Fruit fly (Drosophila melanogaster): Measurements from ENCODE around the gene CG12290.
A peak's percentile ranks its signal among the peaks of the same experiment; 100 is the strongest.

Gene CG12290

DNA sequence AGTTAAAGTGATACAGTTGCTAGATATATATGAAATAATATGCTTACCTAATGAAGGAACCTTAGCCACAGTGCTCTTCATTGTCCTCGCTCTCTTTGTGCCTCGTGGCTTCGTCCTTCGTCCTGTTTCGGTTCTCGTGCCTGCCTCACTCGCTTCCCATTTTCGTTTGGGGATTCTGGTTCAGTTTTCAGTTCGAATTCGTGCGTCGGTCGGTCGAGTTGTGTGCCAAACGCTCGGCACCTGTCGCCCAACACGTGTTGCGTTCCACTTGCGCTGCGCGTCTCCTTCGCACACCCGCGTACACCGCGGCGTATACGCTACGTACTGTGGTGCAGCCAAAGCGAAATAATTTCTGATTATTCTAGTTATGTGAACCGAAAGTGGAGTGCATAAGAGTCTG is 32.4 kb downstream of the CG12290 start, which contains the start of gene CG6154:
Gene CG6154 (plus strand): TSS at position 185 of the 400 bp plus-strand sequence.
- TF ChIP-seq HLH106 (tag; optimal IDR thresholded peaks at IDR 0.05): no peak
- no peak for TF ChIP-seq Jra (GFP tag; optimal IDR thresholded peaks at IDR 0.05)
- no peak for TF ChIP-seq N (GFP tag; optimal IDR thresholded peaks at IDR 0.05)
- TF ChIP-seq rgr (GFP tag; optimal IDR thresholded peaks at IDR 0.05): no peak
- TF ChIP-seq CrebA (GFP tag; optimal IDR thresholded peaks at IDR 0.05; ENCODE audit: borderline replicate concordance): no peak
- TF ChIP-seq psq (GFP tag; optimal IDR thresholded peaks at IDR 0.05): no peak
- TF ChIP-seq Dif (GFP tag; optimal IDR thresholded peaks at IDR 0.05; ENCODE audit: partially characterized antibody): no peak
- TF ChIP-seq Hr78 (GFP tag; optimal IDR thresholded peaks at IDR 0.05): no peak
- no peak for TF ChIP-seq OdsH (GFP tag; optimal IDR thresholded peaks at IDR 0.05)
- TF ChIP-seq dsf (GFP tag; optimal IDR thresholded peaks at IDR 0.05; ENCODE audit: borderline replicate concordance): no peak
- TF ChIP-seq GATAd (GFP tag; optimal IDR thresholded peaks at IDR 0.05): no peak
- TF ChIP-seq Myc (optimal IDR thresholded peaks at IDR 0.05): no peak
- no peak for TF ChIP-seq br (GFP tag; optimal IDR thresholded peaks at IDR 0.05)

DNA sequence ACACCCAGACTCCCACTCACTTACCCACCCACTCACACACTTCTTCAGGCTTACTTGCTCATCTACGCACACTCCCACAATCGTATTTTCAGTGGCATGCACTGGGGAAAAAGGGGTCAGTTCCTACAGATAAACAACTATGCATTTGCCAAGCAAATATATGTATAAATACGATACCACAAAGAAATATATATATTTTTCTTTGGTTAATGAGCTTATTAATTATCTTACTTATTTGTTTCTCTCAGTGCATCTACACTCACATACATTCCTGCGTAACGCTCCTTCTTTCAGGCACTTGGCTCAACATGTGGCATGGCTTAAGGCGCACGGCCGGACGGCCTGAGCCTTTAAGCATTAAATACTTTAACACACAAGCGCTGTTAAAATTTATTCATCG is 50.4 kb downstream of the CG12290 start:
- peak; percentile 17 for TF ChIP-seq rgr (GFP tag; optimal IDR thresholded peaks at IDR 0.05)
- peak in 1 of 2 experiments; percentile 23 for TF ChIP-seq foxo (GFP tag; optimal IDR thresholded peaks at IDR 0.05)
- TF ChIP-seq fru (GFP tag; optimal IDR thresholded peaks at IDR 0.05): peak; percentile 11
- TF ChIP-seq ey (GFP tag; optimal IDR thresholded peaks at IDR 0.05): peak; percentile 14
- peak; percentile 28 for TF ChIP-seq HLH106 (tag; optimal IDR thresholded peaks at IDR 0.05)
- TF ChIP-seq CG9705 (GFP tag; optimal IDR thresholded peaks at IDR 0.05): no peak
- no peak for TF ChIP-seq OdsH (GFP tag; optimal IDR thresholded peaks at IDR 0.05)

Data from whole organism, wandering third instar larva.